Fruit fly (Drosophila melanogaster): ENCODE results near the gene CG17776.

DNA sequence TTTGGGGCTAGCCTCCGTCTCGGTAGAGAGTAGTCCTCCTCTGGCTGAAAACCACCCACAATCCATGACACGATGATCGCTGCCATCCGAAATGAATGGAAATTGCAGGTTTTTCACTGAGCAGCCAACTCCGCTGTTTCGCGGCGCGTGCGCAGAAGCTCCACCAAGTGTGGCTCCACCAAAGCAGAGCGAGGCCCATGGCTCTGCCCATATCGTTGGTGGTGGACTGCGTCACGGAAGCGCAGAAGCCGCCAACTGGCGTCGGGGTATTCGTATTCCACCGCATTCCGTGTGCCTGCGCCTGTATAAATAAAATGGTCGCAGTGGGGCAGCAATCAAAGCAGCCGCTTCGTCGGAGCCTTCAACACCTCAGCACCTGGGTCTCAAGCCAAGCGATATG, 38.9 kb downstream of the CG17776 start, which contains the start of gene CG14052:
- TF ChIP-seq vvl (GFP tag; IDR thresholded peaks at IDR 0.05) (no peak), CG8359 (GFP tag; optimal IDR thresholded peaks at IDR 0.05; ENCODE audit: borderline replicate concordance) (no peak), CG32767 (GFP tag; IDR thresholded peaks at IDR 0.05) (no peak), kah (GFP tag; optimal IDR thresholded peaks at IDR 0.05) (no peak), CG12236 (GFP tag; optimal IDR thresholded peaks at IDR 0.05) (no peak), Sry-β (GFP tag; optimal IDR thresholded peaks at IDR 0.05) (no peak), CTCF (GFP tag; optimal IDR thresholded peaks at IDR 0.05) (no peak), shn (GFP tag; optimal IDR thresholded peaks at IDR 0.05) (no peak), lola (GFP tag; optimal IDR thresholded peaks at IDR 0.05) (no peak), fu2 (GFP tag; optimal IDR thresholded peaks at IDR 0.05) (no peak), phol (tag; optimal IDR thresholded peaks at IDR 0.05) (no peak), CG4617 (GFP tag; optimal IDR thresholded peaks at IDR 0.05; ENCODE audit: borderline replicate concordance) (no peak)
